Worm (Caenorhabditis elegans) whole organism, L4 larva: ENCODE results near the gene C04G6.6.

ENCODE experiments used
- dpl-1 ChIP-seq: fragments of 150-350 bp; optimal IDR thresholded peaks from 2 replicates; lab custom pipeline; 2014; ENCODE audit warnings: missing biosample characterization, missing genetic modification reagents, missing genetic modification characterization
- fkh-10 ChIP-seq: fragments of 150-350 bp; optimal IDR thresholded peaks from 2 replicates; lab custom pipeline; 2014; ENCODE audit warnings: missing biosample characterization, missing genetic modification reagents, missing genetic modification characterization
- hlh-30 ChIP-seq: sonication (generic microtip); optimal IDR thresholded peaks from 2 replicates; lab custom pipeline; 2017; ENCODE audit warnings: antibody characterized with exemption, mild to moderate bottlenecking, missing genetic modification characterization, missing compliant biosample characterization; ENCODE audit not compliant: insufficient read depth
- hmg-1.1 ChIP-seq: fragments of 200-800 bp; sonication (Bioruptor generic); IDR thresholded peaks from 2 replicates; pipeline ENCODE4 v1.3.6; 2022; ENCODE audit warnings: missing genetic modification reagents, missing genetic modification characterization, missing compliant biosample characterization
- lin-15B ChIP-seq: fragments of 150-350 bp; sonication (generic microtip); optimal IDR thresholded peaks from 3 replicates; lab custom pipeline; 2014; ENCODE audit warnings: missing biosample characterization, missing genetic modification characterization
- lin-39 ChIP-seq: fragments of 150-350 bp; optimal IDR thresholded peaks from 2 replicates; lab custom pipeline; 2014; ENCODE audit warnings: missing biosample characterization, missing genetic modification reagents, missing genetic modification characterization
- nhr-237 ChIP-seq: sonication (generic microtip); optimal IDR thresholded peaks from 2 replicates; lab custom pipeline; 2017; ENCODE audit warnings: missing biosample characterization, missing genetic modification characterization
- nhr-28 ChIP-seq: fragments of 150-350 bp; optimal IDR thresholded peaks from 2 replicates; lab custom pipeline; 2014; ENCODE audit warnings: missing biosample characterization, missing genetic modification characterization
- tag-97 ChIP-seq: fragments of 200-800 bp; sonication (Bioruptor generic); IDR thresholded peaks from 2 replicates; pipeline ENCODE4 v1.3.6; 2022; ENCODE audit warnings: missing genetic modification characterization, missing compliant biosample characterization
- unc-130 ChIP-seq: sonication (generic microtip); optimal IDR thresholded peaks from 2 replicates; lab custom pipeline; 2016; ENCODE audit warnings: missing genetic modification reagents, missing genetic modification characterization, missing compliant biosample characterization
- unc-39 ChIP-seq: sonication (generic microtip); optimal IDR thresholded peaks from 2 replicates; lab custom pipeline; 2017; ENCODE audit warnings: missing biosample characterization, missing genetic modification characterization
- unc-62 ChIP-seq, 3 experiments: fragments of 150-350 bp in 1 of 3; sonication (generic microtip); optimal IDR thresholded peaks in 2 of 3; peaks in 1 of 3; 1 replicate in 1 of 3; 2 replicates in 2 of 3; lab custom pipeline; 2014 to 2017; ENCODE audit warnings: missing biosample characterization in 3 of 3, missing genetic modification characterization in 3 of 3, missing genetic modification reagents in 3 of 3, missing genotype in 1 of 3

ce11 chrII:5056254-5056653, 43.3 kb downstream of the C04G6.6 start:
- TF ChIP-seq unc-130 (no peak), tag-97 (GFP tag; lab: Robert Waterston, UW) (no peak), hmg-1.1 (GFP tag; lab: Robert Waterston, UW) (no peak), lin-15B (tag; lab: Kevin White, UChicago) (no peak), dpl-1 (no peak), unc-62 (GFP tag; optimal IDR thresholded peaks at IDR 0.05 in 1 of 2; lab: Kevin White, UChicago) (no peak), unc-62 (tag; optimal IDR thresholded peaks at IDR 0.05; lab: Kevin White, UChicago) (no peak), hlh-30 (tag; lab: Kevin White, UChicago) (no peak), unc-39 (no peak), lin-39 (tag; lab: Kevin White, UChicago) (no peak), nhr-28 (tag; lab: Kevin White, UChicago) (no peak), nhr-237 (tag; lab: Kevin White, UChicago) (no peak), fkh-10 (GFP tag; lab: Kevin White, UChicago) (no peak)
